Fruit fly (Drosophila melanogaster) S2 (cell line): ENCODE data around the gene CG6142.

Experiments used
- CG8478 ChIP-seq: fragments of >200 bp; optimal IDR thresholded peaks from 2 replicates; lab custom pipeline; 2018
- CTCF ChIP-seq, 2 experiments: fragments of >200 bp; optimal IDR thresholded peaks; 2 replicates each; lab custom pipeline; 2018

CG6142 gene

dm6 chr3R:26132854-26133253, at the start of gene CG6142:
Gene CG6142 (plus strand): TSS chr3R:26133154.
- no peak for TF ChIP-seq CG8478 (lab: Kevin White, UChicago)
- TF ChIP-seq CTCF (optimal IDR thresholded peaks at IDR 0.05; lab: Kevin White, UChicago): no peak

- no peak for TF ChIP-seq CG8478 (lab: Kevin White, UChicago)
- no peak for TF ChIP-seq CTCF (optimal IDR thresholded peaks at IDR 0.05; lab: Kevin White, UChicago)
These were observed 37.4 kb upstream of the CG6142 start for dm6 chr3R:26095551-26095950.

- TF ChIP-seq CTCF (optimal IDR thresholded peaks at IDR 0.05; lab: Kevin White, UChicago) (no peak), CG8478 (lab: Kevin White, UChicago) (no peak)
These were observed 36.8 kb upstream of the CG6142 start for dm6 chr3R:26096192-26096591.

- no peak for TF ChIP-seq CG8478 (lab: Kevin White, UChicago)
- no peak for TF ChIP-seq CTCF (optimal IDR thresholded peaks at IDR 0.05; lab: Kevin White, UChicago)
These were observed 34.3 kb upstream of the CG6142 start, which contains the start of gene dysf for dm6 chr3R:26098502-26099210. Gene dysf (minus strand): TSS chr3R:26098711.

dm6 chr3R:26099238-26099637, 33.7 kb upstream of the CG6142 start:
- TF ChIP-seq CG8478 (lab: Kevin White, UChicago) (no peak), CTCF (optimal IDR thresholded peaks at IDR 0.05; lab: Kevin White, UChicago) (no peak)

- no peak for TF ChIP-seq CG8478 (lab: Kevin White, UChicago)
- TF ChIP-seq CTCF (optimal IDR thresholded peaks at IDR 0.05; lab: Kevin White, UChicago): no peak
These were observed 29.5 kb upstream of the CG6142 start for dm6 chr3R:26103440-26103839.

dm6 chr3R:26104302-26105140, 28.4 kb upstream of the CG6142 start:
- TF ChIP-seq CG8478 (lab: Kevin White, UChicago): no peak
- no peak for TF ChIP-seq CTCF (optimal IDR thresholded peaks at IDR 0.05; lab: Kevin White, UChicago)

- TF ChIP-seq CTCF (optimal IDR thresholded peaks at IDR 0.05; lab: Kevin White, UChicago) (no peak), CG8478 (lab: Kevin White, UChicago) (no peak)
These were observed 27.9 kb upstream of the CG6142 start for dm6 chr3R:26105141-26105403.

dm6 chr3R:26105407-26105806, 27.5 kb upstream of the CG6142 start:
- TF ChIP-seq CTCF (optimal IDR thresholded peaks at IDR 0.05; lab: Kevin White, UChicago): no peak

- TF ChIP-seq CTCF (optimal IDR thresholded peaks at IDR 0.05; lab: Kevin White, UChicago) (no peak), CG8478 (lab: Kevin White, UChicago) (no peak)
These were observed 26.9 kb upstream of the CG6142 start for dm6 chr3R:26105924-26106494.

dm6 chr3R:26106595-26107152, 26.3 kb upstream of the CG6142 start, which contains the start of gene Cipc:
Gene Cipc (plus strand): TSS chr3R:26106868.
- TF ChIP-seq CG8478 (lab: Kevin White, UChicago) (no peak), CTCF (optimal IDR thresholded peaks at IDR 0.05; lab: Kevin White, UChicago) (no peak)

- TF ChIP-seq CTCF (optimal IDR thresholded peaks at IDR 0.05; lab: Kevin White, UChicago): no peak
- no peak for TF ChIP-seq CG8478 (lab: Kevin White, UChicago)
These were observed 24.5 kb upstream of the CG6142 start for dm6 chr3R:26108424-26108823.

dm6 chr3R:26117465-26118081, 15.4 kb upstream of the CG6142 start:
- TF ChIP-seq CTCF (optimal IDR thresholded peaks at IDR 0.05; lab: Kevin White, UChicago) (no peak), CG8478 (lab: Kevin White, UChicago) (no peak)

dm6 chr3R:26119993-26120392, 13.0 kb upstream of the CG6142 start:
- TF ChIP-seq CG8478 (lab: Kevin White, UChicago) (no peak), CTCF (optimal IDR thresholded peaks at IDR 0.05; lab: Kevin White, UChicago) (no peak)
